Fruit fly (Drosophila melanogaster) Kc167 (cell line): ENCODE data around the gene CG43169.

Experiments
- Myc ChIP-seq: fragments of >200 bp; optimal IDR thresholded peaks from 2 replicates; lab custom pipeline; 2017; ENCODE audit warnings: missing external identifiers
- h ChIP-seq: fragments of >200 bp; optimal IDR thresholded peaks from 3 replicates; lab custom pipeline; 2018; ENCODE audit warnings: missing external identifiers
- insv ChIP-seq: fragments of >200 bp; optimal IDR thresholded peaks from 3 replicates; lab custom pipeline; 2018; ENCODE audit warnings: missing external identifiers
- psq ChIP-seq: fragments of >200 bp; optimal IDR thresholded peaks from 2 replicates; lab custom pipeline; 2017; ENCODE audit warnings: missing external identifiers

dm6 chr3L:8855262-8855661 is 33.2 kb downstream of the CG43169 start:
- TF ChIP-seq Myc (lab: Kevin White, UChicago) (no peak), psq (lab: Kevin White, UChicago) (no peak), h (no peak), insv (no peak)
